Fruit fly (Drosophila melanogaster): ENCODE measurements around the gene ACXD.
A peak's percentile ranks its signal among the peaks of the same experiment; 100 is the strongest.

The ACXD gene

DNA sequence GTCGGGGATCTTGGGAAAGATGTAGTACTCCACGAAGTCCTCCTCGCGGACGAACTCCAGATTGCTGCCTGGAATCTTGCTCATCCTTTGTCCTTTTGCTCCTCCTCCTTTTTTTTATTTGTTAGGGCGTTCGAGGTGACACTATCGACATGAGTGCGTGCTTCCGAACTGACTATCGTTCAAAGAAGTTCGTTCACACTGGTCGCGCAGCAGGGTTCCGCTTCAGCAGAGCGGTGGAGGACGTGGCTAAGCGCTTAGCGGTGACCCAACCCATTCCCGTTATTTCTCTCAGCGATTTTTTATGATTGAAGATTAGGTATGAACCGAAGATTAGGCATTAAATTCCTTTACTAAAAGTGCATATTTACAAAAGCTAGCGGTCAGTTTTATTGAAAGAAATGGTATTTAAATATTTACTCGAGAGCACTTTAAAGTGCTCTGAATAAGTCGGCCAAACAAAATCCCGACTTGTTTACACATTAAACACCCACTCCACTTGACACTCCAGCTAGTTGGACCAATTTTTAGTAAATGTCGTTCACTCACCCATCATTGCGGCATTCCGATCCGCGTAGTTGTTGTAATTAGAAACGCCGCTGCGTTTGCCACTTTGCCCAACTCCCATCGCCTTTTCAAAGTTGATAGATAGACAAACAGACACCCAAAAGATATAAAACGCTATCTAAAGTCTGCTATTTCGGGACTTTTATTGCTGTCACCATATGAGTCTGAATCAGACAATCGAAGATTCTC lies 28.5 kb downstream of the ACXD start, which contains the start of the genes ecd and CG13806 (continued):
- TF ChIP-seq CG14014 (GFP tag; IDR thresholded peaks at IDR 0.05) (peak; percentile 32; the same call in 1 of the 2 replicates), fd102C (GFP tag; optimal IDR thresholded peaks at IDR 0.05) (no peak), CG1529 (GFP tag; optimal IDR thresholded peaks at IDR 0.05) (no peak), mld (GFP tag; IDR thresholded peaks at IDR 0.05; ENCODE audit: partially characterized antibody) (peak; percentile 96), CG15514 (GFP tag; optimal IDR thresholded peaks at IDR 0.05) (peak; percentile 75), BEAF-32 (GFP tag; optimal IDR thresholded peaks at IDR 0.05) (peak; percentile 96), lilli (GFP tag; optimal IDR thresholded peaks at IDR 0.05) (peak; percentile 60), CG8944 (GFP tag; optimal IDR thresholded peaks at IDR 0.05) (peak; percentile 43), Chrac-16 (GFP tag; optimal IDR thresholded peaks at IDR 0.05) (peak; percentile 49), E2f1 (GFP tag; IDR thresholded peaks at IDR 0.05) (no peak), CG14050 (GFP tag; IDR thresholded peaks at IDR 0.05) (no peak), TFAM (GFP tag; optimal IDR thresholded peaks at IDR 0.05) (no peak), CG4707 (GFP tag; optimal IDR thresholded peaks at IDR 0.05) (no peak), CG14667 (GFP tag; IDR thresholded peaks at IDR 0.05) (0 out of 2 replicates have a peak, but pooled peaks have one; percentile 25), CG5245 (GFP tag; optimal IDR thresholded peaks at IDR 0.05) (peak; percentile 4), CG12071 (GFP tag; optimal IDR thresholded peaks at IDR 0.05) (no peak), psq (GFP tag; optimal IDR thresholded peaks at IDR 0.05) (peak; percentile 11), CG3995 (GFP tag; optimal IDR thresholded peaks at IDR 0.05) (peak; percentile 55), CG10654 (GFP tag; optimal IDR thresholded peaks at IDR 0.05) (no peak), Antp (GFP tag; optimal IDR thresholded peaks at IDR 0.05) (peak; percentile 40), gce (GFP tag; IDR thresholded peaks at IDR 0.05) (no peak), CG34224 (GFP tag; IDR thresholded peaks at IDR 0.05; ENCODE audit: partially characterized antibody) (peak; percentile 91), rib (GFP tag; IDR thresholded peaks at IDR 0.05) (no peak), fd64A (GFP tag; optimal IDR thresholded peaks at IDR 0.05) (no peak), CG7987 (GFP tag; optimal IDR thresholded peaks at IDR 0.05) (peak; percentile 14), org-1 (GFP tag; optimal IDR thresholded peaks at IDR 0.05) (no peak), tio (GFP tag; optimal IDR thresholded peaks at IDR 0.05) (no peak), CG6813 (GFP tag; optimal IDR thresholded peaks at IDR 0.05) (no peak), Drgx (GFP tag; IDR thresholded peaks at IDR 0.05) (no peak), MTF-1 (GFP tag; optimal IDR thresholded peaks at IDR 0.05; ENCODE audit: borderline replicate concordance) (no peak), CG17385 (GFP tag; optimal IDR thresholded peaks at IDR 0.05) (no peak), ERR (GFP tag; optimal IDR thresholded peaks at IDR 0.05) (peak; percentile 25), pan (optimal IDR thresholded peaks at IDR 0.05) (no peak), pan (GFP tag; optimal IDR thresholded peaks at IDR 0.05 in 1 of 2, IDR thresholded peaks at IDR 0.05 in 1 of 2) (peak in 1 of 2 experiments; percentile 62), CG9609 (GFP tag; optimal IDR thresholded peaks at IDR 0.05) (peak; percentile 51), Neu2 (GFP tag; optimal IDR thresholded peaks at IDR 0.05; ENCODE audit: borderline replicate concordance) (no peak), pho (GFP tag; optimal IDR thresholded peaks at IDR 0.05) (peak; percentile 39), CG11695 (GFP tag; IDR thresholded peaks at IDR 0.05) (no peak; the same call in 2 of the 3 replicates), CG11723 (GFP tag; optimal IDR thresholded peaks at IDR 0.05) (no peak), z (GFP tag; IDR thresholded peaks at IDR 0.05) (no peak), CG9797 (GFP tag; optimal IDR thresholded peaks at IDR 0.05) (peak; percentile 50), cad (GFP tag; optimal IDR thresholded peaks at IDR 0.05) (no peak), CG3281 (GFP tag; optimal IDR thresholded peaks at IDR 0.05) (no peak), ash1 (GFP tag; optimal IDR thresholded peaks at IDR 0.05) (no peak), CG10321 (GFP tag; IDR thresholded peaks at IDR 0.05) (no peak), CG3065 (GFP tag; optimal IDR thresholded peaks at IDR 0.05) (peak; percentile 77), NfI (GFP tag; optimal IDR thresholded peaks at IDR 0.05) (peak; percentile 21), Atf3 (GFP tag; optimal IDR thresholded peaks at IDR 0.05) (no peak), Dek (tag; optimal IDR thresholded peaks at IDR 0.05) (peak; percentile 23), CG10209 (GFP tag; optimal IDR thresholded peaks at IDR 0.05) (no peak)
